Fruit fly (Drosophila melanogaster): Measurements from ENCODE around the gene CG45071.
A peak's percentile ranks its signal among the peaks of the same experiment; 100 is the strongest.

CG45071 gene

DNA sequence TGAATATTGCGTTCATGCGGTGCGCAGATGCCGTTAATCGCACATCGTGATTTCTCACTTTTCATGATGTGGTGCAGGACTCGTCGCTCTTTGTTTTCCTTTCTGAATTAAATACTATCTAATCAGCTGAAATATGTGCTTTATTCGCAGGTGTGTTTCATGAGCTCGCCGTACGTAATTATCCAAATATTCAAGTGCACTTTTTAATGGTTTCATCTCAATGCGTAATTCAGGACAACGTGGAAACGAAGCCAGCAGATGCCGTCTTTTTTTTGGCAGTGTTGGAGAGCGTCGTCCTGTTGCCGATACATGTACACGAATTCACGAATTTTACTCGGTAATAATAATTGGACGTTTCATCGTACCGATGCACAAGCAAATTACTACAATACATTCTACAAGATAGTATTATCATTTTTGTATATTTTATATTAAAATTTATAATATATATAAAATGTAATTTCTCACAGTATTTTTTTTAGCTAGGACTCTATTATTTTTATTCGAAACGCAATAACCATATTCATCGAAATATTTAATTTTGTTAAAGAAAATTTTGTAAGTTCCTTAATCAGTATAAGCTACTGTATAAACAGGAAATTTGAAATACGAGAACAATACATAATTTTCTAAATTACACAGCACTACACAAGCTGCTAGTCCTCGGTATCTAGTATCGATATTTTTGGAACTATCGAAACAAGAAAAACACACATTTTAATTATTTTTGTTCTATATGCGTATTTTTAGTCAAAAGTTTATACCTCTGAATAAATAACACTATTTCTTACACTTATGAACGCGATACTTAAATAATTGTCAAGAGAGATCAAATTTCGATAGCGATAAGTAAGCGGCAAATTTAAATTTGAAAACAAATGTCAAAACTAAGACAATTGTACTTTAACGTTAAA is 31.2 kb downstream of the CG45071 start, which contains the start of gene CG12316 (continued):
- TF ChIP-seq CG9705 (GFP tag; optimal IDR thresholded peaks at IDR 0.05): peak; percentile 96
- peak; percentile 96 for TF ChIP-seq HLH106 (tag; optimal IDR thresholded peaks at IDR 0.05)
- peak; percentile 95 for TF ChIP-seq ey (GFP tag; optimal IDR thresholded peaks at IDR 0.05)
- peak; percentile 72 for TF ChIP-seq GATAd (GFP tag; optimal IDR thresholded peaks at IDR 0.05)

DNA sequence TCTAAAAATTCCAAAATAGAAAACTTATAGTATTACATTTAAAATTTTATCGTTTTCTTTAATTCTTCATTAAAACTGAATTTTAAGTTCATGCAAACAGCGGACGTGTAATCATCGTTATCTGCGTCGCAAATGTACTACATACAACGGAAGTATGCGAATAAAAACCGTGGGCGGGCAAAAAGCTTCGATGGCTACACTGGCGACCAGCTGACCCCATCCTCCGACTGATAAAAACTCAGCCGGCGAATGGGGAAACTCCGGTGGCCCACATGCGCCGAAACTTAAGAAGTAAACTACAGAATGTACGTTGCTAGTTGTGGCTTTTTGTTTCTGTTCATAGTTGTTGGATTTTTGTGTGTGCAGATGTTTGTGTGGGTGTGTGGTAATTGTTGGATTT is 32.1 kb downstream of the CG45071 start:
- TF ChIP-seq OdsH (GFP tag; optimal IDR thresholded peaks at IDR 0.05) (no peak), brk (GFP tag; optimal IDR thresholded peaks at IDR 0.05) (no peak), dl (GFP tag; optimal IDR thresholded peaks at IDR 0.05; ENCODE audit: insufficient read depth in 1 of 2, partially characterized antibody in 2 of 2) (no peak), woc (GFP tag; optimal IDR thresholded peaks at IDR 0.05) (no peak), HLH106 (tag; optimal IDR thresholded peaks at IDR 0.05) (no peak), Hr83 (GFP tag; optimal IDR thresholded peaks at IDR 0.05; ENCODE audit: poor library complexity, severe bottlenecking) (no peak)

DNA sequence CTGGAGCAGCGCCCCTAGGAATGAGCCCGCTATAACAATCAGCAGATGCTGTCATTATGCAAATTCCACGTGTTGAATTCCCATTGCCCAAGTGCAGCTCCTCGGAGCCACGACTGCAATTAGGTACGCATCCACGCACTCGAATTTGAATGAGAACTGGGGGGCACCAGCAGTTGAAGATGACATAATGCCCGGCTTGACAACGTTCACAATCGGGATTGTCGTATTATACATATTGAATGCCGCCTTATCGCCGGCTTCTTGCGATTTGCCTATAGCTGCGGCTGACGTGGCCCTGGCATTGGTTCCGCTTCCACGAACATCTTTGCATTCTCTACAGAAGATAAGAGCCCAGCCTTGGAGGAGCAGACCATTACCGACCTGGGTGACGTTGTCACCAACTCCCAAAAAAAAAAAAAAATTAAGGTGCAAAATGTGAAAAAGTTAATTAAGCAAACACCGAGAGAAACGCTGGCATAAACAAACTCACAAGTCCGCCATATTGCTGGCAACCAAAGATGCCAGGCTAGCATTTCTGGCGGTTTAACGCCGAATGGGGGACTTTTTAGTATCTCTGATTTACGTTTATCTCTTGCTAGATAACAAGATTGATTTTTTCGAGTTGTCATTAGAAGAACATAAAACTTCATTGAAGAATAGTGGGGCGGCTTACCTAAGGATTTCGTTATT is 34.7 kb downstream of the CG45071 start:
- TF ChIP-seq Hr83 (GFP tag; optimal IDR thresholded peaks at IDR 0.05; ENCODE audit: poor library complexity, severe bottlenecking) (peak; percentile 29), Dfd (GFP tag; optimal IDR thresholded peaks at IDR 0.05) (no peak), Hr78 (GFP tag; optimal IDR thresholded peaks at IDR 0.05) (no peak), HLH106 (tag; optimal IDR thresholded peaks at IDR 0.05) (no peak), Rel (GFP tag; optimal IDR thresholded peaks at IDR 0.05) (no peak), Rel (tag; optimal IDR thresholded peaks at IDR 0.05) (peak; percentile 28)

DNA sequence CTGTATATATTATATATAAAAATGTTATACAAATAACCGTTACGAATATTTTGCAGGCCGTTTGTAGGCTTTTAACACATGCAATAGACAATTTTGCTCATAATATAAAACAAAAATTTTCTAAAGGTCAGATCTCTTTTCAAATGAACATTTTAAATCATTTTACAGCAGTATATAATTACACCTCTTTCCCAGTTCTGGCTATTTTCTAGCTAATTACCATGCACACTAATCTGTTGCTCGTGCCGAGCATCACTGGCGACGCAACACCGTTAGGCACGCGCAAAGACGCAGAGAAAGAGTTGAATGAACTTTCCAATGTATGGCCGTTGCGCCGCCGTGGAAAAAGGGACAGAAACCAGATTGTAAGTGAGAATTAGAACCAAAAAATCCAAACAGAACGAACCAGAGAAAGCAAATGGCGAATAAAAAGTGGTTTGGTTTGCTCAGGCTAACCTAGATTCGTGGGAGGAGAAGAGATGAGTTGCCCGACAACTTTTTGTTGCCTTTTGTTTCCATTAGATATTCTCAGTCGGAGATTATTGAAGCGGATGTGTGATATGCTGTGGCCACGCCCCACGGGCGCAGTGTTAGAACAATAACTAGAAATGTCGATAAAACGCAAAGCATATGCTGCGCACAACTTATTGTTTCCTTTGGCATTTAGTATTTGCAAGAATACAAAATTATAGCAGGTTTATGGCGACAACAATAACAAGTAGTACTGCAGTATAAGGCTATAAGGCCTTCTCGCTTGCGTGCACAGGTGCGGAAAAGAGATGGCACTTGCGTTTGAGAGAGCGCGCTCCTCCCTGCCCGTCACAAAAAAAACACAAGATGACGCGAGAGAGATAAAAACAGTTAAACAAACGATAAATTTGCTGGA is 35.7 kb downstream of the CG45071 start:
- peak; percentile 43 for TF ChIP-seq rgr (GFP tag; optimal IDR thresholded peaks at IDR 0.05)
- TF ChIP-seq ey (GFP tag; optimal IDR thresholded peaks at IDR 0.05): no peak
- peak; percentile 16 for TF ChIP-seq fru (GFP tag; optimal IDR thresholded peaks at IDR 0.05)
- no peak for TF ChIP-seq dmrt93B (GFP tag; optimal IDR thresholded peaks at IDR 0.05)
- TF ChIP-seq CrebA (GFP tag; optimal IDR thresholded peaks at IDR 0.05; ENCODE audit: borderline replicate concordance): no peak
- TF ChIP-seq h (GFP tag; optimal IDR thresholded peaks at IDR 0.05): peak; percentile 30
- no peak for TF ChIP-seq dsf (GFP tag; optimal IDR thresholded peaks at IDR 0.05; ENCODE audit: borderline replicate concordance)
- TF ChIP-seq Hr83 (GFP tag; optimal IDR thresholded peaks at IDR 0.05; ENCODE audit: poor library complexity, severe bottlenecking): no peak
- no peak for TF ChIP-seq Rel (GFP tag; optimal IDR thresholded peaks at IDR 0.05)
- TF ChIP-seq Rel (tag; optimal IDR thresholded peaks at IDR 0.05): peak; percentile 20
- no peak for TF ChIP-seq psq (GFP tag; optimal IDR thresholded peaks at IDR 0.05)
- peak; percentile 5 for TF ChIP-seq woc (GFP tag; optimal IDR thresholded peaks at IDR 0.05)
- no peak for TF ChIP-seq sv (GFP tag; optimal IDR thresholded peaks at IDR 0.05)
- TF ChIP-seq Jra (GFP tag; optimal IDR thresholded peaks at IDR 0.05): peak; percentile 32
- TF ChIP-seq dl (GFP tag; optimal IDR thresholded peaks at IDR 0.05; ENCODE audit: insufficient read depth in 1 of 2, partially characterized antibody in 2 of 2): peak; percentile 6 to 43
- no peak for TF ChIP-seq OdsH (GFP tag; optimal IDR thresholded peaks at IDR 0.05)
- peak; percentile 31 for TF ChIP-seq HLH106 (tag; optimal IDR thresholded peaks at IDR 0.05)
- TF ChIP-seq Dif (GFP tag; optimal IDR thresholded peaks at IDR 0.05; ENCODE audit: partially characterized antibody): peak; percentile 37
- peak in 1 of 2 experiments; percentile 28 for TF ChIP-seq foxo (GFP tag; optimal IDR thresholded peaks at IDR 0.05)
- peak; percentile 3 for TF ChIP-seq br (GFP tag; optimal IDR thresholded peaks at IDR 0.05)
- TF ChIP-seq brk (GFP tag; optimal IDR thresholded peaks at IDR 0.05): no peak
- TF ChIP-seq Sp1 (GFP tag; optimal IDR thresholded peaks at IDR 0.05): peak; percentile 15
- peak; percentile 75 for TF ChIP-seq Myc (optimal IDR thresholded peaks at IDR 0.05)
- no peak for TF ChIP-seq N (GFP tag; optimal IDR thresholded peaks at IDR 0.05)
- no peak for TF ChIP-seq Vsx2 (GFP tag; optimal IDR thresholded peaks at IDR 0.05; ENCODE audit: partially characterized antibody)
- TF ChIP-seq CG9705 (GFP tag; optimal IDR thresholded peaks at IDR 0.05): no peak
- no peak for TF ChIP-seq Dfd (GFP tag; optimal IDR thresholded peaks at IDR 0.05)
- TF ChIP-seq jim (GFP tag; optimal IDR thresholded peaks at IDR 0.05): no peak
- no peak for TF ChIP-seq Abd-B (GFP tag; optimal IDR thresholded peaks at IDR 0.05)

Data from whole organism, wandering third instar larva.